Worm (Caenorhabditis elegans) whole organism, early embryonic: ENCODE data around the gene add-1.

Source experiments
- B0310.2 ChIP-seq: sonication (generic microtip); optimal IDR thresholded peaks from 2 replicates; lab custom pipeline; 2016; ENCODE audit warnings: mild to moderate bottlenecking, missing genetic modification characterization, missing compliant biosample characterization
- F13C5.2 ChIP-seq: sonication (generic microtip); optimal IDR thresholded peaks from 2 replicates; lab custom pipeline; 2017; ENCODE audit warnings: mild to moderate bottlenecking, missing genetic modification characterization, inconsistent platforms, missing compliant biosample characterization
- aly-1 ChIP-seq: sonication (generic microtip); optimal IDR thresholded peaks from 2 replicates; lab custom pipeline; 2016; ENCODE audit warnings: missing genetic modification characterization, missing compliant biosample characterization
- ama-1 ChIP-seq: fragments of 150-350 bp; optimal IDR thresholded peaks from 2 replicates; lab custom pipeline; 2014
- ceh-13 ChIP-seq: fragments of 200-800 bp; sonication (Bioruptor generic); optimal IDR thresholded peaks from 2 replicates; lab custom pipeline; 2018; ENCODE audit warnings: mild to moderate bottlenecking, missing genetic modification characterization, missing compliant biosample characterization
- ceh-36 ChIP-seq: sonication (generic microtip); optimal IDR thresholded peaks from 2 replicates; lab custom pipeline; 2016; ENCODE audit warnings: missing genetic modification characterization, inconsistent platforms, missing compliant biosample characterization
- ets-7 ChIP-seq: sonication (generic microtip); optimal IDR thresholded peaks from 2 replicates; lab custom pipeline; 2016; ENCODE audit warnings: missing genotype, missing genetic modification characterization, missing compliant biosample characterization
- flt-1 ChIP-seq: fragments of 200-800 bp; sonication (Bioruptor generic); IDR thresholded peaks from 2 replicates; pipeline ENCODE4 v1.3.6; 2022; ENCODE audit warnings: missing genetic modification characterization, missing compliant biosample characterization
- hmbx-1 ChIP-seq: sonication (generic microtip); optimal IDR thresholded peaks from 2 replicates; lab custom pipeline; 2016; ENCODE audit warnings: mild to moderate bottlenecking, missing genetic modification characterization, missing compliant biosample characterization
- hmg-4 ChIP-seq: fragments of 200-800 bp; sonication (Bioruptor generic); optimal IDR thresholded peaks from 2 replicates; lab custom pipeline; 2018; ENCODE audit warnings: mild to moderate bottlenecking, missing genetic modification characterization, missing compliant biosample characterization
- hnd-1 ChIP-seq: sonication (generic microtip); optimal IDR thresholded peaks from 2 replicates; lab custom pipeline; 2016; ENCODE audit warnings: missing genetic modification characterization, missing compliant biosample characterization
- pes-1 ChIP-seq: fragments of 200-800 bp; sonication (Bioruptor generic); IDR thresholded peaks from 2 replicates; pipeline ENCODE4 v1.3.6; 2022; ENCODE audit warnings: missing genetic modification reagents, missing genetic modification characterization, missing compliant biosample characterization
- scrt-1 ChIP-seq: fragments of 200-800 bp; sonication (Bioruptor generic); IDR thresholded peaks from 2 replicates; pipeline ENCODE4 v1.3.6; 2022; ENCODE audit warnings: missing genetic modification characterization, missing compliant biosample characterization
- sea-1 ChIP-seq: fragments of 200-800 bp; sonication (Bioruptor generic); conservative IDR thresholded peaks from 2 replicates; pipeline ENCODE4 v1.3.6; 2022; ENCODE audit warnings: missing genetic modification characterization, missing compliant biosample characterization
- tbx-11 ChIP-seq: fragments of 200-800 bp; sonication (Bioruptor generic); IDR thresholded peaks from 2 replicates; pipeline ENCODE4 v1.3.6; 2022; ENCODE audit warnings: missing genetic modification characterization, missing compliant biosample characterization
- tbx-37 ChIP-seq: fragments of 200-800 bp; sonication (Bioruptor generic); conservative IDR thresholded peaks from 2 replicates; pipeline ENCODE4 v1.3.6; 2022; ENCODE audit warnings: missing genetic modification reagents, missing genetic modification characterization, missing compliant biosample characterization
- tra-4 ChIP-seq: sonication (generic microtip); optimal IDR thresholded peaks from 2 replicates; lab custom pipeline; 2017; ENCODE audit warnings: missing genetic modification characterization, missing compliant biosample characterization

Gene add-1

DNA sequence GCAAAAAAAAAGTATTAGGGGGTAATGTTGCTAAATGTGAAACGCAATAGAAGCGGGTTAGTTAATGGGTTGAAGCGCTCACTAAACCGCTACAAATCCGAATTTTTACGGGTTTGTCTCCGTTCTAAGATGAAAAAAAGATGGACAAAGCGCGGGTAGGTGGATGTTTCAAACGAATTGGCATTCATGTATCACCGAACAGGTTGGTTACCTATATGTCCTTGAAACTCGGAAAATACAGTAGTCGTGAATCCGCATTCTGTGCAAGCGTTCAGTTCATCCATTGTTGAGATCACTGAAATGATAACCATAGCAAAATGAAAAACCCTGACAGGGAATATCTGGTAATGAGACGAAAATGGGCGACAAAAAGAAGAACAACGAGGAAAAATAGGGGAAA, 48.6 kb downstream of the add-1 start, which contains the start of gene ztf-16:
Gene ztf-16 (minus strand): TSS at position 299 of the 400 bp plus-strand sequence.
- TF ChIP-seq hmbx-1 (tag; lab: Kevin White, UChicago) = no peak
- TF ChIP-seq hnd-1 (tag; lab: Kevin White, UChicago) = no peak
- TF ChIP-seq aly-1 (tag; lab: Kevin White, UChicago) = no peak
- TF ChIP-seq ets-7 (tag; lab: Kevin White, UChicago) = no peak
- TF ChIP-seq B0310.2 (tag; lab: Kevin White, UChicago) = no peak
- no peak for TF ChIP-seq pes-1
- TF ChIP-seq tbx-11 = no peak
- no peak for TF ChIP-seq ama-1 (lab: Kevin White, UChicago)
- no peak for TF ChIP-seq tra-4 (tag; lab: Kevin White, UChicago)
- no peak for TF ChIP-seq ceh-36
- no peak for TF ChIP-seq scrt-1 (GFP tag; lab: Robert Waterston, UW)
- no peak for TF ChIP-seq flt-1 (GFP tag; lab: Robert Waterston, UW)
- TF ChIP-seq sea-1 (GFP tag; lab: Robert Waterston, UW) = no peak
- TF ChIP-seq F13C5.2 (tag; lab: Kevin White, UChicago) = no peak
- TF ChIP-seq ceh-13 = no peak
- no peak for TF ChIP-seq hmg-4

DNA sequence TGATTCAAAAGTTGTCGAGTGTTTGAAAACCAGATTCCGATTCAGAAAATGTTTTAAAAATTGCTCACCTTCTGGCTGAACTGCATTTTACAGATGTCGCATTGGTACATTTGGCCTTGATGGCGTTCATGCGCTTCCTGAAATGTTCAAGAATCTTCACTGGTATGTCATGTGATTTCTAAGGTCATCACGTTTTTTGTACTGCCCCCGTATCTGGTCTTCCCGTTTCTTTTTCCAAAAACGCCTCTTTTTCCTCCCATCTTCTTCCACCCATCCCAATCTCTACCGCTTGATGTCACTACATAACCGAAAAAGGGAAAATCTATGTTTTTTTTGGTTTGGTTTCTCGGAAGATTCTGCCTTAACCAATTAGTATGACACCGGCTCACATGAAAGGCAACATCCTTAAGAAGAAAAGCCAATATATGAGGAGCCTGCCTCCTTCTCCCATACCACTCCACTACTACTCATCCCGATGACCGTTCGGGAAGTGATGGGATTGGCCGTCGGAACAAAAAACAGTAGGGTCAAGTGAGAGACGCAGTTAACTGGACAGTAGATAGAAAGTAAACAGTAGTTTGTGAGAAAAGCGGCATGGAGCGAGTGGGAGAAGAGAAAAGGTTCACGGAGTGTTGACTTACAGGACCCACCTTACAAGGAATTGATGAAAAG, 50.0 kb downstream of the add-1 start:
- no peak for TF ChIP-seq ceh-13
- TF ChIP-seq tbx-11 = no peak
- TF ChIP-seq flt-1 (GFP tag; lab: Robert Waterston, UW) = no peak
- TF ChIP-seq scrt-1 (GFP tag; lab: Robert Waterston, UW) = no peak
- no peak for TF ChIP-seq tra-4 (tag; lab: Kevin White, UChicago)
- TF ChIP-seq tbx-37 (GFP tag; lab: Robert Waterston, UW) = no peak
- TF ChIP-seq hmg-4 = no peak
- TF ChIP-seq B0310.2 (tag; lab: Kevin White, UChicago) = no peak
- no peak for TF ChIP-seq ama-1 (lab: Kevin White, UChicago)
- no peak for TF ChIP-seq ets-7 (tag; lab: Kevin White, UChicago)
- no peak; the same call in 1 of the 2 replicates for TF ChIP-seq pes-1
- no peak for TF ChIP-seq hmbx-1 (tag; lab: Kevin White, UChicago)
- no peak for TF ChIP-seq aly-1 (tag; lab: Kevin White, UChicago)
- no peak for TF ChIP-seq hnd-1 (tag; lab: Kevin White, UChicago)
- no peak for TF ChIP-seq F13C5.2 (tag; lab: Kevin White, UChicago)

DNA sequence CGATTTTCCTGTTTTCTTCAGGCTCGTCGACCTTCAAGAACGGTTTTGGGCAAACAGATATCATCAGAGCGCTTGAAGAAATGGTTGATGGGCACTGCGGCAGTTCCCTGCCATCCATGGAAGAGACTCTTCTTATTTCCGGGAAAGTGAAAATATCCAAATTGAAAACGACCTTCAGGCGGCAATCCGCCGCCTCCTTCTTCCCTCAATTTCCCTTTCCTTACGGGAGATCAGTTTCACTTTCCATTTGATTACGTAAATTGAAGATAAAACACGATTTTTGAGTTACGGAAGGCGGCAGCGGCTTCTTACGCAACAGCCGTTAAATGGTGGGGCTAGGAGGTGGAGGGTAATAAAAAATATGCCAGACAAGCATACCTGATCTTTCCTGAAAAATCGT, 50.7 kb downstream of the add-1 start:
- TF ChIP-seq hmg-4 = no peak
- TF ChIP-seq ama-1 (lab: Kevin White, UChicago) = no peak

DNA sequence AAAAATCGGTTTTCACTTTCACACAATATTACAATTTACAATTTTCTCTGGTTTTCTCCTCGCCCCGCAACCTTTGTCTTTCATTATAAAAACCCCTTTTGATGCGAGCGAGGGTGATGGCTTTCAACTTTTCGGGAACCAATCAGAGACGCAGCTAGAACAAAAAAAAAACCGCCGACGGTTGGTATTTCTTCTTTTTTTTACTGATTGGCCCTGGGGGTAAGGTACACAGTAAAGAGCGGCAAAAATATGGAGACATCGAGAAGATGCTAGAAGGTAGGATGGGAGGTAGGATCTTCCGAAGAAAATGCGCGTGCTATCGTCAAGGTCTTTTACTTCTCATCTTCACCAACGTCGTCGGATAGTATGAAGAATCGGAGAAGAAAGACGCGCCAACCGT, 51.1 kb downstream of the add-1 start:
- TF ChIP-seq flt-1 (GFP tag; lab: Robert Waterston, UW) (no peak), sea-1 (GFP tag; lab: Robert Waterston, UW) (no peak), tbx-11 (no peak), tra-4 (tag; lab: Kevin White, UChicago) (no peak), ceh-13 (no peak), pes-1 (no peak), tbx-37 (GFP tag; lab: Robert Waterston, UW) (no peak), hmg-4 (no peak), hnd-1 (tag; lab: Kevin White, UChicago) (no peak), F13C5.2 (tag; lab: Kevin White, UChicago) (no peak), ets-7 (tag; lab: Kevin White, UChicago) (no peak), aly-1 (tag; lab: Kevin White, UChicago) (no peak)
